Worm (Caenorhabditis elegans) whole organism, L1 larva: ENCODE results near the gene sas-5.
A peak's percentile ranks its signal among the peaks of the same experiment; 100 is the strongest.

Source experiments
- C04F5.9 ChIP-seq: sonication (generic microtip); optimal IDR thresholded peaks from 2 replicates; lab custom pipeline; 2016; ENCODE audit warnings: missing genetic modification characterization, missing compliant biosample characterization
- C16A3.4 ChIP-seq: fragments of 150-350 bp; optimal IDR thresholded peaks from 2 replicates; lab custom pipeline; 2014; ENCODE audit warnings: missing biosample characterization, missing genetic modification characterization
- C34B4.2 ChIP-seq: sonication (generic microtip); optimal IDR thresholded peaks from 2 replicates; lab custom pipeline; 2017; ENCODE audit warnings: mild to moderate bottlenecking, missing genetic modification characterization, missing compliant biosample characterization
- F16B12.6 ChIP-seq: fragments of 150-350 bp; optimal IDR thresholded peaks from 2 replicates; lab custom pipeline; 2014; ENCODE audit warnings: missing biosample characterization, missing genetic modification characterization
- Y116A8C.19 ChIP-seq: sonication (generic microtip); optimal IDR thresholded peaks from 2 replicates; lab custom pipeline; 2016; ENCODE audit warnings: missing compliant biosample characterization, missing genetic modification characterization, borderline replicate concordance
- aly-2 ChIP-seq: fragments of 150-350 bp; optimal IDR thresholded peaks from 2 replicates; lab custom pipeline; 2014; ENCODE audit warnings: missing biosample characterization, missing genetic modification characterization
- ama-1 ChIP-seq: fragments of 150-350 bp; optimal IDR thresholded peaks from 2 replicates; lab custom pipeline; 2014
- blmp-1 ChIP-seq: fragments of 150-350 bp; optimal IDR thresholded peaks from 2 replicates; lab custom pipeline; 2014; ENCODE audit warnings: missing biosample characterization, missing genetic modification characterization
- ceh-63 ChIP-seq: fragments of 200-800 bp; sonication (Bioruptor generic); optimal IDR thresholded peaks from 2 replicates; lab custom pipeline; 2018; ENCODE audit warnings: mild to moderate bottlenecking, missing genetic modification characterization, missing compliant biosample characterization
- ceh-8 ChIP-seq: fragments of 200-800 bp; sonication (Bioruptor generic); optimal IDR thresholded peaks from 2 replicates; lab custom pipeline; 2018; ENCODE audit warnings: mild to moderate bottlenecking, missing genetic modification characterization, moderate library complexity, missing compliant biosample characterization
- ceh-88 ChIP-seq: fragments of 200-800 bp; sonication (Bioruptor generic); IDR thresholded peaks from 2 replicates; pipeline ENCODE4 v1.3.6; 2022; ENCODE audit warnings: missing genetic modification characterization, missing compliant biosample characterization
- ces-1 ChIP-seq: fragments of 150-350 bp; optimal IDR thresholded peaks from 2 replicates; lab custom pipeline; 2014; ENCODE audit warnings: missing biosample characterization, missing genetic modification reagents, missing genetic modification characterization
- dsc-1 ChIP-seq: sonication (generic microtip); optimal IDR thresholded peaks from 2 replicates; lab custom pipeline; 2016; ENCODE audit warnings: mild to moderate bottlenecking, missing genetic modification characterization, missing compliant biosample characterization
- efl-3 ChIP-seq: fragments of 200-800 bp; sonication (Bioruptor generic); optimal IDR thresholded peaks from 2 replicates; lab custom pipeline; 2018; ENCODE audit warnings: mild to moderate bottlenecking, missing genetic modification characterization, missing compliant biosample characterization
- egl-13 ChIP-seq: sonication (generic microtip); optimal IDR thresholded peaks from 2 replicates; lab custom pipeline; 2016; ENCODE audit warnings: missing genotype, missing genetic modification reagents, missing genetic modification characterization, missing compliant biosample characterization
- elt-3 ChIP-seq, 6 experiments: fragments of 150-350 bp in 1 of 6; sonication (generic microtip); optimal IDR thresholded peaks; 2 replicates each; lab custom pipeline; 2017 to 2018; ENCODE audit warnings: missing biosample characterization in 6 of 6, missing genetic modification characterization in 6 of 6, inconsistent platforms in 1 of 6
- fkh-4 ChIP-seq: sonication (generic microtip); optimal IDR thresholded peaks from 2 replicates; lab custom pipeline; 2016; ENCODE audit warnings: missing compliant biosample characterization, missing genetic modification characterization, borderline replicate concordance
- fkh-8 ChIP-seq: sonication (generic microtip); optimal IDR thresholded peaks from 2 replicates; lab custom pipeline; 2016; ENCODE audit warnings: mild to moderate bottlenecking, missing genetic modification characterization, missing compliant biosample characterization
- hlh-17 ChIP-seq: fragments of 200-800 bp; sonication (Bioruptor generic); optimal IDR thresholded peaks from 2 replicates; lab custom pipeline; 2018; ENCODE audit warnings: missing genetic modification characterization, mild to moderate bottlenecking, missing compliant biosample characterization, moderate library complexity, borderline replicate concordance
- hlh-4 ChIP-seq: sonication (generic microtip); optimal IDR thresholded peaks from 2 replicates; lab custom pipeline; 2016; ENCODE audit warnings: mild to moderate bottlenecking, missing genetic modification characterization, missing compliant biosample characterization
- hpl-2 ChIP-seq: fragments of 150-350 bp; optimal IDR thresholded peaks from 2 replicates; lab custom pipeline; 2014; ENCODE audit warnings: missing biosample characterization, missing genetic modification reagents, missing genetic modification characterization
- jun-1 ChIP-seq: fragments of 150-350 bp; optimal IDR thresholded peaks from 2 replicates; lab custom pipeline; 2014; ENCODE audit warnings: missing biosample characterization, missing genetic modification reagents, missing genetic modification characterization
- lin-13 ChIP-seq: fragments of 150-350 bp; optimal IDR thresholded peaks from 2 replicates; lab custom pipeline; 2014; ENCODE audit warnings: missing biosample characterization, missing genetic modification reagents, missing genetic modification characterization
- lin-15B ChIP-seq: fragments of 150-350 bp; sonication (generic microtip); optimal IDR thresholded peaks from 3 replicates; lab custom pipeline; 2014; ENCODE audit warnings: missing biosample characterization, missing genetic modification characterization
- lin-35 ChIP-seq, 2 experiments: fragments of 150-350 bp; optimal IDR thresholded peaks; 2 replicates each; lab custom pipeline; 2014; ENCODE audit warnings: missing biosample characterization in 2 of 2, missing genetic modification characterization in 2 of 2, missing genetic modification reagents in 2 of 2
- lir-3 ChIP-seq: sonication (generic microtip); optimal IDR thresholded peaks from 2 replicates; lab custom pipeline; 2016; ENCODE audit warnings: mild to moderate bottlenecking, missing genetic modification characterization, moderate library complexity, missing compliant biosample characterization; ENCODE audit not compliant: poor library complexity
- mab-9 ChIP-seq: fragments of 200-800 bp; sonication (Bioruptor generic); IDR thresholded peaks from 2 replicates; pipeline ENCODE4 v1.3.6; 2022; ENCODE audit warnings: missing genetic modification reagents, missing genetic modification characterization, missing compliant biosample characterization
- nhr-11 ChIP-seq: fragments of 150-350 bp; optimal IDR thresholded peaks from 2 replicates; lab custom pipeline; 2014; ENCODE audit warnings: missing biosample characterization, missing genetic modification characterization
- nhr-12 ChIP-seq: sonication (generic microtip); optimal IDR thresholded peaks from 2 replicates; lab custom pipeline; 2017; ENCODE audit warnings: missing biosample characterization, missing genetic modification characterization
- nhr-237 ChIP-seq: fragments of 150-350 bp; optimal IDR thresholded peaks from 2 replicates; lab custom pipeline; 2014; ENCODE audit warnings: missing biosample characterization, missing genetic modification characterization
- nhr-28 ChIP-seq: fragments of 150-350 bp; optimal IDR thresholded peaks from 2 replicates; lab custom pipeline; 2014; ENCODE audit warnings: missing biosample characterization, missing genetic modification characterization
- nhr-47 ChIP-seq: sonication (generic microtip); optimal IDR thresholded peaks from 2 replicates; lab custom pipeline; 2016; ENCODE audit warnings: mild to moderate bottlenecking, missing genetic modification characterization, moderate library complexity, missing compliant biosample characterization
- nhr-71 ChIP-seq: sonication (generic microtip); optimal IDR thresholded peaks from 2 replicates; lab custom pipeline; 2016; ENCODE audit warnings: mild to moderate bottlenecking, missing genetic modification characterization, moderate library complexity, missing compliant biosample characterization
- nhr-76 ChIP-seq: sonication (generic microtip); optimal IDR thresholded peaks from 2 replicates; lab custom pipeline; 2017; ENCODE audit warnings: missing biosample characterization, missing genetic modification characterization
- nhr-77 ChIP-seq: fragments of 150-350 bp; optimal IDR thresholded peaks from 2 replicates; lab custom pipeline; 2014; ENCODE audit warnings: missing biosample characterization, missing genetic modification characterization
- nhr-84 ChIP-seq: sonication (generic microtip); optimal IDR thresholded peaks from 2 replicates; lab custom pipeline; 2017; ENCODE audit warnings: missing biosample characterization, missing genetic modification characterization
- nhr-90 ChIP-seq: sonication (generic microtip); optimal IDR thresholded peaks from 2 replicates; lab custom pipeline; 2016; ENCODE audit warnings: mild to moderate bottlenecking, missing genetic modification characterization, missing compliant biosample characterization; ENCODE audit not compliant: poor library complexity
- pag-3 ChIP-seq: sonication (generic microtip); optimal IDR thresholded peaks from 2 replicates; lab custom pipeline; 2017; ENCODE audit warnings: missing genetic modification characterization, mild to moderate bottlenecking, missing compliant biosample characterization, antibody characterized with exemption, borderline replicate concordance; ENCODE audit not compliant: insufficient read depth
- pqm-1 ChIP-seq: sonication (generic microtip); optimal IDR thresholded peaks from 3 replicates; lab custom pipeline; 2017; ENCODE audit warnings: missing biosample characterization, missing genetic modification characterization
- skn-1 ChIP-seq: fragments of 150-350 bp; optimal IDR thresholded peaks from 2 replicates; lab custom pipeline; 2014; ENCODE audit warnings: missing biosample characterization, missing genetic modification characterization
- snpc-4 ChIP-seq: fragments of 150-350 bp; optimal IDR thresholded peaks from 2 replicates; lab custom pipeline; 2014; ENCODE audit warnings: missing biosample characterization, missing genetic modification characterization
- sox-4 ChIP-seq: sonication (generic microtip); optimal IDR thresholded peaks from 2 replicates; lab custom pipeline; 2016; ENCODE audit warnings: missing genetic modification characterization, missing compliant biosample characterization
- sptf-1 ChIP-seq: fragments of 150-350 bp; optimal IDR thresholded peaks from 2 replicates; lab custom pipeline; 2014; ENCODE audit warnings: missing biosample characterization, missing genetic modification characterization
- sup-37 ChIP-seq: fragments of 200-800 bp; sonication (Bioruptor generic); optimal IDR thresholded peaks from 2 replicates; lab custom pipeline; 2018; ENCODE audit warnings: mild to moderate bottlenecking, missing genetic modification characterization, missing compliant biosample characterization
- swsn-7 ChIP-seq: sonication (generic microtip); optimal IDR thresholded peaks from 2 replicates; lab custom pipeline; 2016; ENCODE audit warnings: missing genetic modification characterization, missing compliant biosample characterization
- tbx-2 ChIP-seq: sonication (generic microtip); optimal IDR thresholded peaks from 2 replicates; lab custom pipeline; 2016; ENCODE audit warnings: missing genetic modification characterization, missing compliant biosample characterization
- unc-130 ChIP-seq: fragments of 150-350 bp; optimal IDR thresholded peaks from 2 replicates; lab custom pipeline; 2017; ENCODE audit warnings: missing biosample characterization, missing genetic modification characterization, inconsistent platforms
- unc-30 ChIP-seq: sonication (generic microtip); optimal IDR thresholded peaks from 2 replicates; lab custom pipeline; 2017; ENCODE audit warnings: missing biosample characterization, missing genetic modification characterization
- unc-86 ChIP-seq: sonication (generic microtip); optimal IDR thresholded peaks from 2 replicates; lab custom pipeline; 2016; ENCODE audit warnings: missing genetic modification characterization, missing compliant biosample characterization
- unc-98 ChIP-seq: fragments of 200-800 bp; sonication (Bioruptor generic); IDR thresholded peaks from 2 replicates; pipeline ENCODE4 v1.3.6; 2022; ENCODE audit warnings: missing genetic modification characterization, missing compliant biosample characterization
- vab-15 ChIP-seq: sonication (generic microtip); optimal IDR thresholded peaks from 2 replicates; lab custom pipeline; 2017; ENCODE audit warnings: missing genotype, mild to moderate bottlenecking, missing genetic modification characterization, missing compliant biosample characterization
- zag-1 ChIP-seq: fragments of 150-350 bp; optimal IDR thresholded peaks from 2 replicates; lab custom pipeline; 2014; ENCODE audit warnings: missing biosample characterization, missing genetic modification characterization
- ztf-11 ChIP-seq, 2 experiments: sonication (generic microtip); optimal IDR thresholded peaks; 2 replicates each; lab custom pipeline; 2016 to 2017; ENCODE audit warnings: missing genetic modification characterization in 2 of 2, missing biosample characterization in 1 of 2, missing compliant biosample characterization in 1 of 2
- ztf-4 ChIP-seq: fragments of 150-350 bp; optimal IDR thresholded peaks from 2 replicates; lab custom pipeline; 2014; ENCODE audit warnings: missing biosample characterization, missing genetic modification characterization

The sas-5 gene

DNA sequence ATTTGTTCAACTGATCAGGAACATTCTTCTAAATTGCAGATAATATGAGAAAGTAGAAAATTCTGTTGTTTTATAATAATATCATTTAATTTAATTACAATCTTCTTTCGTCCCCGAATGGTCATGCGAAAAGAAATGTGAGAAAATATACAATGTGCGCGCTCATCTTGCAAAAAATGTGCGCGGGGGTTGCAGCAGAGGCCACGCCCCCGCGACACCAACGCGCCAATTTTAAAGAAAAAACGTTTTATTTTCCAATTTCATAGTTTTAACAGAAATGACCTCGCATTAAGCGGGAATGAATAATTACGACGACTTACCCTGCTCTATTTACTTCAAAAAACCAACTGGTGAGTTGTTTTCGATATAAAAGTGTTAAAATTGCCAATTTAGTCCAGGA is at the start of gene sas-5:
Gene sas-5 (plus strand): TSS at position 257 of the 400 bp plus-strand sequence.
- peak; percentile 78 for TF ChIP-seq tbx-2 (tag; lab: Kevin White, UChicago)
- no peak for TF ChIP-seq zag-1
- no peak for TF ChIP-seq pag-3 (tag; lab: Kevin White, UChicago)
- peak; percentile 77 for TF ChIP-seq C16A3.4
- TF ChIP-seq elt-3 (tag; optimal IDR thresholded peaks at IDR 0.05; lab: Kevin White, UChicago), result peak in 2 of 6 experiments; percentile 35 to 83
- no peak for TF ChIP-seq aly-2 (tag; lab: Kevin White, UChicago)
- TF ChIP-seq sptf-1 (tag; lab: Kevin White, UChicago), result no peak
- TF ChIP-seq unc-130 (tag; lab: Kevin White, UChicago), result peak; percentile 83
- no peak for TF ChIP-seq vab-15 (tag; lab: Kevin White, UChicago)
- TF ChIP-seq lin-35 (GFP tag; optimal IDR thresholded peaks at IDR 0.05; lab: Kevin White, UChicago), result peak; percentile 86 to 95
- TF ChIP-seq fkh-8 (tag; lab: Kevin White, UChicago), result peak; percentile 13
- TF ChIP-seq nhr-47 (tag; lab: Kevin White, UChicago), result peak; percentile 82
- TF ChIP-seq ceh-88, result peak; percentile 56; the same call in 1 of the 2 replicates
- TF ChIP-seq nhr-11 (tag; lab: Kevin White, UChicago), result peak; percentile 2
- TF ChIP-seq unc-98 (GFP tag; lab: Robert Waterston, UW), result no peak
- peak; percentile 51 for TF ChIP-seq lir-3
- no peak for TF ChIP-seq mab-9 (GFP tag; lab: Robert Waterston, UW)
- no peak for TF ChIP-seq ceh-63 (GFP tag; lab: Kevin White, UChicago)
- TF ChIP-seq snpc-4 (tag; lab: Kevin White, UChicago), result peak; percentile 86
- peak; percentile 79 for TF ChIP-seq dsc-1
- TF ChIP-seq ztf-4 (tag; lab: Kevin White, UChicago), result peak; percentile 48
- peak; percentile 37 for TF ChIP-seq F16B12.6 (tag; lab: Kevin White, UChicago)
- TF ChIP-seq nhr-71, result peak; percentile 88
- TF ChIP-seq ama-1 (lab: Kevin White, UChicago), result no peak
- TF ChIP-seq nhr-28 (tag; lab: Kevin White, UChicago), result no peak
- peak; percentile 49 for TF ChIP-seq egl-13 (tag; lab: Kevin White, UChicago)
- no peak for TF ChIP-seq nhr-77 (tag; lab: Kevin White, UChicago)
- TF ChIP-seq ztf-11 (tag; optimal IDR thresholded peaks at IDR 0.05; lab: Kevin White, UChicago), result peak in 1 of 2 experiments; percentile 61
- peak; percentile 72 for TF ChIP-seq unc-86 (tag; lab: Kevin White, UChicago)
- TF ChIP-seq ces-1 (GFP tag; lab: Kevin White, UChicago), result no peak
- TF ChIP-seq lin-13 (GFP tag; lab: Kevin White, UChicago), result peak; percentile 57
- no peak for TF ChIP-seq nhr-84 (tag; lab: Kevin White, UChicago)
- peak; percentile 7 for TF ChIP-seq sox-4 (tag; lab: Kevin White, UChicago)
- peak; percentile 68 for TF ChIP-seq lin-15B (tag; lab: Kevin White, UChicago)
- TF ChIP-seq efl-3, result no peak
- TF ChIP-seq ceh-8 (GFP tag; lab: Kevin White, UChicago), result peak; percentile 66
- no peak for TF ChIP-seq nhr-12 (tag; lab: Kevin White, UChicago)
- peak; percentile 86 for TF ChIP-seq nhr-90 (tag; lab: Kevin White, UChicago)
- TF ChIP-seq jun-1 (tag; lab: Kevin White, UChicago), result peak; percentile 21
- no peak for TF ChIP-seq pqm-1 (tag; lab: Kevin White, UChicago)
- TF ChIP-seq skn-1 (tag; lab: Kevin White, UChicago), result peak; percentile 74
- peak; percentile 34 for TF ChIP-seq hpl-2 (GFP tag; lab: Kevin White, UChicago)
- no peak for TF ChIP-seq sup-37 (GFP tag; lab: Kevin White, UChicago)
- peak; percentile 4 for TF ChIP-seq C04F5.9
- TF ChIP-seq fkh-4 (tag; lab: Kevin White, UChicago), result no peak
- no peak for TF ChIP-seq nhr-76
- TF ChIP-seq unc-30 (tag; lab: Kevin White, UChicago), result no peak
- peak; percentile 82 for TF ChIP-seq swsn-7 (tag; lab: Kevin White, UChicago)
- no peak for TF ChIP-seq Y116A8C.19 (tag; lab: Kevin White, UChicago)
- no peak for TF ChIP-seq nhr-237 (tag; lab: Kevin White, UChicago)
- TF ChIP-seq hlh-4, result no peak
- no peak for TF ChIP-seq hlh-17 (GFP tag; lab: Kevin White, UChicago)
- no peak for TF ChIP-seq C34B4.2 (tag; lab: Kevin White, UChicago)
- peak; percentile 71 for TF ChIP-seq blmp-1 (tag; lab: Kevin White, UChicago)
